Fruit fly (Drosophila melanogaster) whole organism, embryonic: ENCODE data around the gene CG13386.

Experiments used
- Antp ChIP-seq: fragments of 200-800 bp; sonication (Bioruptor generic); optimal IDR thresholded peaks from 3 replicates; lab custom pipeline; 2016; ENCODE audit warnings: missing biosample characterization, missing genetic modification characterization
- Asciz ChIP-seq: fragments of 200-800 bp; sonication (Bioruptor generic); optimal IDR thresholded peaks from 2 replicates; lab custom pipeline; 2017; ENCODE audit warnings: missing biosample characterization, mild to moderate bottlenecking, missing genetic modification characterization, missing genetic modification reagents
- Awh ChIP-seq: fragments of 200-800 bp; sonication (Bioruptor generic); IDR thresholded peaks from 2 replicates; pipeline ENCODE4, ENCODE4 v1.3.6; 2022; ENCODE audit warnings: missing biosample characterization, missing genetic modification characterization
- Bgb ChIP-seq: fragments of 200-800 bp; sonication (Bioruptor generic); IDR thresholded peaks from 2 replicates; pipeline ENCODE4 v1.3.6; 2022; ENCODE audit warnings: missing biosample characterization, missing genetic modification characterization; ENCODE audit not compliant: partially characterized antibody
- CG1024 ChIP-seq: fragments of 200-800 bp; sonication (Bioruptor generic); IDR thresholded peaks from 2 replicates; pipeline ENCODE4 v1.3.6; 2022; ENCODE audit warnings: missing biosample characterization, missing genetic modification characterization
- CG11696 ChIP-seq: fragments of 200-800 bp; sonication (Bioruptor generic); IDR thresholded peaks from 2 replicates; pipeline ENCODE4 v1.3.6; 2022; ENCODE audit warnings: missing biosample characterization, missing genetic modification characterization
- CG12104 ChIP-seq: fragments of 200-800 bp; sonication (Bioruptor generic); optimal IDR thresholded peaks from 3 replicates; lab custom pipeline; 2016; ENCODE audit warnings: missing biosample characterization, missing genetic modification characterization
- CG12769 ChIP-seq: fragments of 200-800 bp; sonication (Bioruptor generic); optimal IDR thresholded peaks from 2 replicates; lab custom pipeline; 2019; ENCODE audit warnings: missing biosample characterization, mild to moderate bottlenecking, missing genetic modification characterization, moderate library complexity
- CG15601 ChIP-seq: fragments of 200-800 bp; sonication (Bioruptor generic); optimal IDR thresholded peaks from 3 replicates; lab custom pipeline; 2019; ENCODE audit warnings: missing biosample characterization, mild to moderate bottlenecking, missing genetic modification characterization, moderate library complexity
- CG16863 ChIP-seq: fragments of 200-800 bp; sonication (Bioruptor generic); optimal IDR thresholded peaks from 3 replicates; lab custom pipeline; 2016; ENCODE audit warnings: missing biosample characterization, missing genetic modification characterization
- CG17328 ChIP-seq: fragments of 200-800 bp; sonication (Bioruptor generic); IDR thresholded peaks from 2 replicates; pipeline ENCODE4 v1.3.6; 2022; ENCODE audit warnings: missing biosample characterization, missing genetic modification characterization
- CG17912 ChIP-seq: fragments of 200-800 bp; sonication (Bioruptor generic); optimal IDR thresholded peaks from 2 replicates; lab custom pipeline; 2018; ENCODE audit warnings: missing biosample characterization, mild to moderate bottlenecking, missing genetic modification characterization
- CG1832 ChIP-seq: fragments of 200-800 bp; sonication (Bioruptor generic); optimal IDR thresholded peaks from 2 replicates; lab custom pipeline; 2017; ENCODE audit warnings: missing biosample characterization, mild to moderate bottlenecking, missing genetic modification characterization, inconsistent platforms
- CG2678 ChIP-seq: fragments of 200-800 bp; sonication (Bioruptor generic); optimal IDR thresholded peaks from 3 replicates; lab custom pipeline; 2019; ENCODE audit warnings: missing biosample characterization, mild to moderate bottlenecking, missing genetic modification characterization, moderate library complexity
- CG30431 ChIP-seq: fragments of 200-800 bp; sonication (Bioruptor generic); optimal IDR thresholded peaks from 2 replicates; lab custom pipeline; 2017; ENCODE audit warnings: missing biosample characterization, missing genetic modification characterization
- CG5245 ChIP-seq: fragments of 200-800 bp; sonication (Bioruptor generic); optimal IDR thresholded peaks from 3 replicates; lab custom pipeline; 2016; ENCODE audit warnings: missing biosample characterization, missing genetic modification characterization
- CG5953 ChIP-seq: fragments of 200-800 bp; sonication (Bioruptor generic); IDR thresholded peaks from 2 replicates; pipeline ENCODE4 v1.3.6; 2022; ENCODE audit warnings: missing biosample characterization, missing genetic modification characterization
- D19A ChIP-seq: fragments of 200-800 bp; optimal IDR thresholded peaks from 3 replicates; lab custom pipeline; 2019; ENCODE audit warnings: missing biosample characterization, mild to moderate bottlenecking, missing genetic modification characterization, moderate library complexity
- Dip2 ChIP-seq: fragments of 200-800 bp; sonication (Bioruptor generic); IDR thresholded peaks from 2 replicates; pipeline ENCODE4 v1.3.6; 2022; ENCODE audit warnings: missing biosample characterization, missing genetic modification characterization
- Eip74EF ChIP-seq, 2 experiments: fragments of 200-800 bp in 1 of 2; fragments of >200 bp in 1 of 2; sonication (Bioruptor generic) in 1 of 2; optimal IDR thresholded peaks; 2 replicates each; lab custom pipeline; 2017 to 2019; ENCODE audit warnings: missing biosample characterization in 2 of 2, missing genetic modification characterization in 2 of 2, mild to moderate bottlenecking in 1 of 2, moderate library complexity in 1 of 2
- Hand ChIP-seq: fragments of 200-800 bp; sonication (Bioruptor generic); optimal IDR thresholded peaks from 2 replicates; lab custom pipeline; 2017; ENCODE audit warnings: mild to moderate bottlenecking, missing biosample characterization, missing genetic modification reagents, missing genetic modification characterization
- Kr ChIP-seq: fragments of 200-800 bp; sonication (Bioruptor generic); optimal IDR thresholded peaks from 2 replicates; lab custom pipeline; 2017; ENCODE audit warnings: missing biosample characterization, mild to moderate bottlenecking, missing genetic modification characterization
- Mad ChIP-seq: fragments of 200-800 bp; sonication (Bioruptor generic); optimal IDR thresholded peaks from 2 replicates; lab custom pipeline; 2016; ENCODE audit warnings: missing biosample characterization, missing genetic modification characterization
- Sox102F ChIP-seq: fragments of 200-800 bp; sonication (Bioruptor generic); optimal IDR thresholded peaks from 2 replicates; lab custom pipeline; 2018; ENCODE audit warnings: missing biosample characterization, mild to moderate bottlenecking, missing genetic modification characterization, moderate library complexity
- YL-1 ChIP-seq: fragments of 200-800 bp; sonication (Bioruptor generic); optimal IDR thresholded peaks from 3 replicates; lab custom pipeline; 2017; ENCODE audit warnings: missing biosample characterization, mild to moderate bottlenecking, missing genetic modification characterization
- chif ChIP-seq, 2 experiments: fragments of 200-800 bp; sonication (Bioruptor generic); optimal IDR thresholded peaks; 3 replicates each; lab custom pipeline; 2016; ENCODE audit warnings: missing biosample characterization in 2 of 2, missing genetic modification characterization in 2 of 2
- corto ChIP-seq: fragments of 200-800 bp; sonication (Bioruptor generic); optimal IDR thresholded peaks from 2 replicates; lab custom pipeline; 2016; ENCODE audit warnings: missing biosample characterization, mild to moderate bottlenecking, missing genetic modification characterization, moderate library complexity
- da ChIP-seq: fragments of 200-800 bp; sonication (Bioruptor generic); optimal IDR thresholded peaks from 2 replicates; lab custom pipeline; 2016; ENCODE audit warnings: missing biosample characterization, missing genetic modification characterization
- dan ChIP-seq: fragments of 200-800 bp; sonication (Bioruptor generic); IDR thresholded peaks from 2 replicates; pipeline ENCODE4 v1.3.6; 2022; ENCODE audit warnings: missing biosample characterization, missing genetic modification characterization
- dmrt11E ChIP-seq: fragments of 200-800 bp; sonication (Bioruptor generic); optimal IDR thresholded peaks from 3 replicates; lab custom pipeline; 2018; ENCODE audit warnings: missing biosample characterization, mild to moderate bottlenecking, missing genetic modification characterization, moderate library complexity
- dysf ChIP-seq: fragments of 200-800 bp; sonication (Bioruptor generic); IDR thresholded peaks from 3 replicates; pipeline ENCODE4 v1.3.6; 2022; ENCODE audit warnings: missing biosample characterization, missing genetic modification characterization
- emc ChIP-seq: fragments of 200-800 bp; sonication (Bioruptor generic); optimal IDR thresholded peaks from 2 replicates; lab custom pipeline; 2016; ENCODE audit warnings: missing biosample characterization, missing genetic modification characterization
- ems ChIP-seq: fragments of 200-800 bp; sonication (Bioruptor generic); optimal IDR thresholded peaks from 3 replicates; lab custom pipeline; 2016; ENCODE audit warnings: missing biosample characterization, missing genetic modification characterization
- exex ChIP-seq: fragments of 200-800 bp; sonication (Bioruptor generic); optimal IDR thresholded peaks from 4 replicates; lab custom pipeline; 2018; ENCODE audit warnings: missing biosample characterization, mild to moderate bottlenecking, missing genetic modification characterization, moderate library complexity
- gcm2 ChIP-seq: fragments of 200-800 bp; sonication (Bioruptor generic); optimal IDR thresholded peaks from 2 replicates; lab custom pipeline; 2016; ENCODE audit warnings: missing biosample characterization, missing genetic modification characterization
- grn ChIP-seq: fragments of 200-800 bp; sonication (Bioruptor generic); optimal IDR thresholded peaks from 3 replicates; lab custom pipeline; 2017; ENCODE audit warnings: missing biosample characterization, missing genetic modification characterization
- hb ChIP-seq: fragments of 200-800 bp; sonication (Bioruptor generic); IDR thresholded peaks from 3 replicates; pipeline ENCODE4 v1.3.6; 2022; ENCODE audit warnings: missing biosample characterization, missing genetic modification characterization; ENCODE audit not compliant: partially characterized antibody
- insv ChIP-seq, 2 experiments: fragments of 200-800 bp; sonication (Bioruptor generic); optimal IDR thresholded peaks; 3 replicates each; lab custom pipeline; 2016 to 2018; ENCODE audit warnings: missing biosample characterization in 2 of 2, missing genetic modification characterization in 2 of 2
- kay ChIP-seq: fragments of 200-800 bp; sonication (Bioruptor generic); optimal IDR thresholded peaks from 2 replicates; lab custom pipeline; 2016; ENCODE audit warnings: missing biosample characterization, missing genetic modification characterization
- knrl ChIP-seq: fragments of 200-800 bp; sonication (Bioruptor generic); IDR thresholded peaks from 3 replicates; pipeline ENCODE4 v1.3.6; 2022; ENCODE audit warnings: missing biosample characterization, missing genetic modification characterization; ENCODE audit not compliant: partially characterized antibody
- mirr ChIP-seq: fragments of 200-800 bp; sonication (Bioruptor generic); optimal IDR thresholded peaks from 3 replicates; lab custom pipeline; 2018; ENCODE audit warnings: missing biosample characterization, mild to moderate bottlenecking, missing genetic modification characterization
- mld ChIP-seq: fragments of 200-800 bp; sonication (Bioruptor generic); IDR thresholded peaks from 3 replicates; pipeline ENCODE4 v1.3.6; 2022; ENCODE audit warnings: missing biosample characterization, missing genetic modification characterization; ENCODE audit not compliant: partially characterized antibody
- pfk ChIP-seq: fragments of 200-800 bp; sonication (Bioruptor generic); optimal IDR thresholded peaks from 2 replicates; lab custom pipeline; 2018; ENCODE audit warnings: missing biosample characterization, mild to moderate bottlenecking, missing genetic modification characterization, moderate library complexity
- sens ChIP-seq: fragments of 200-800 bp; sonication (Bioruptor generic); peaks from one replicate; lab custom pipeline; 2016; ENCODE audit warnings: missing biosample characterization, missing genetic modification characterization
- sima ChIP-seq: fragments of 200-800 bp; sonication (Bioruptor generic); optimal IDR thresholded peaks from 2 replicates; lab custom pipeline; 2016; ENCODE audit warnings: missing biosample characterization, missing genetic modification characterization
- tgo ChIP-seq: fragments of 200-800 bp; sonication (Bioruptor generic); IDR thresholded peaks from 3 replicates; pipeline ENCODE4 v1.3.6; 2022; ENCODE audit warnings: missing biosample characterization, missing genetic modification characterization
- tna ChIP-seq: fragments of 200-800 bp; sonication (Bioruptor generic); IDR thresholded peaks from 2 replicates; pipeline ENCODE4 v1.3.6; 2022; ENCODE audit warnings: missing biosample characterization, missing genetic modification characterization; ENCODE audit not compliant: partially characterized antibody
- trh ChIP-seq: fragments of 200-800 bp; sonication (Bioruptor generic); optimal IDR thresholded peaks from 2 replicates; lab custom pipeline; 2016; ENCODE audit warnings: missing biosample characterization, missing genetic modification characterization
- wdn ChIP-seq: fragments of 200-800 bp; sonication (Bioruptor generic); IDR thresholded peaks from 2 replicates; pipeline ENCODE4 v1.3.6; 2022; ENCODE audit warnings: missing biosample characterization, missing genetic modification characterization
- z ChIP-seq: fragments of 200-800 bp; sonication (Bioruptor generic); IDR thresholded peaks from 3 replicates; pipeline ENCODE4 v1.3.6; 2022; ENCODE audit warnings: missing biosample characterization, missing genetic modification characterization

Gene CG13386

dm6 chr2L:8361204-8361952 is 37.4 kb upstream of the CG13386 start (continued):
- TF ChIP-seq mirr (GFP tag; lab: Kevin White, UChicago) = no peak
- TF ChIP-seq sima (GFP tag; lab: Kevin White, UChicago) = no peak
- peak; percentile 8 for TF ChIP-seq exex (tag; lab: Kevin White, UChicago)
- TF ChIP-seq Asciz (GFP tag; lab: Kevin White, UChicago) = no peak
- no peak for TF ChIP-seq grn (GFP tag; lab: Kevin White, UChicago)
- TF ChIP-seq CG1024 (GFP tag; lab: Robert Waterston, UW) = no peak
- no peak for TF ChIP-seq Dip2 (GFP tag; lab: Robert Waterston, UW)
- no peak for TF ChIP-seq insv (GFP tag; optimal IDR thresholded peaks at IDR 0.05; lab: Kevin White, UChicago)
- TF ChIP-seq Awh = no peak
- TF ChIP-seq CG5953 (GFP tag; lab: Robert Waterston, UW) = no peak
- no peak for TF ChIP-seq Antp (GFP tag; lab: Kevin White, UChicago)
- TF ChIP-seq chif (GFP tag; optimal IDR thresholded peaks at IDR 0.05; lab: Kevin White, UChicago) = no peak
- TF ChIP-seq Bgb = no peak
- no peak for TF ChIP-seq ems (GFP tag; lab: Kevin White, UChicago)
- no peak for TF ChIP-seq CG30431
- TF ChIP-seq mld (GFP tag; lab: Robert Waterston, UW) = no peak
- TF ChIP-seq CG1832 (GFP tag; lab: Kevin White, UChicago) = no peak
- TF ChIP-seq Eip74EF (GFP tag; optimal IDR thresholded peaks at IDR 0.05; lab: Kevin White, UChicago) = no peak
- TF ChIP-seq CG12104 (GFP tag; lab: Kevin White, UChicago) = no peak
- TF ChIP-seq dmrt11E (tag; lab: Kevin White, UChicago) = peak; percentile 13
- TF ChIP-seq Kr (GFP tag; lab: Kevin White, UChicago) = no peak
- TF ChIP-seq CG2678 (tag; lab: Kevin White, UChicago) = peak; percentile 52
- TF ChIP-seq tgo (GFP tag; lab: Robert Waterston, UW) = no peak
- TF ChIP-seq hb = no peak
- TF ChIP-seq emc (GFP tag; lab: Kevin White, UChicago) = no peak
- no peak for TF ChIP-seq CG12769 (tag; lab: Kevin White, UChicago)
- no peak for TF ChIP-seq gcm2
- peak; percentile 82 for TF ChIP-seq sens (GFP tag; lab: Kevin White, UChicago)
- TF ChIP-seq knrl (GFP tag; lab: Robert Waterston, UW) = no peak
- no peak for TF ChIP-seq tna
- no peak for TF ChIP-seq kay (GFP tag; lab: Kevin White, UChicago)
- TF ChIP-seq pfk = peak; percentile 12
- peak; percentile 20 for TF ChIP-seq Sox102F (GFP tag; lab: Kevin White, UChicago)
- TF ChIP-seq D19A (tag; lab: Kevin White, UChicago) = no peak
- no peak for TF ChIP-seq Hand (GFP tag; lab: Kevin White, UChicago)
- TF ChIP-seq dan (GFP tag; lab: Robert Waterston, UW) = no peak
- no peak for TF ChIP-seq Mad
- TF ChIP-seq da (GFP tag; lab: Kevin White, UChicago) = no peak
- no peak for TF ChIP-seq CG5245
- no peak for TF ChIP-seq wdn (GFP tag; lab: Robert Waterston, UW)
- TF ChIP-seq trh (GFP tag; lab: Kevin White, UChicago) = no peak
- no peak for TF ChIP-seq CG16863 (GFP tag; lab: Kevin White, UChicago)
- no peak for TF ChIP-seq corto (GFP tag; lab: Kevin White, UChicago)
- TF ChIP-seq dysf (GFP tag; lab: Robert Waterston, UW) = no peak; the same call in 2 of the 3 replicates
- no peak for TF ChIP-seq z (GFP tag; lab: Robert Waterston, UW)
- TF ChIP-seq CG17912 (GFP tag; lab: Kevin White, UChicago) = no peak
- TF ChIP-seq CG15601 (tag; lab: Kevin White, UChicago) = no peak
- no peak for TF ChIP-seq CG11696 (GFP tag; lab: Robert Waterston, UW)
- TF ChIP-seq YL-1 (GFP tag; lab: Kevin White, UChicago) = no peak
- TF ChIP-seq CG17328 (GFP tag; lab: Robert Waterston, UW) = no peak
